Worm (Caenorhabditis elegans) whole organism, young adult: ENCODE data around the gene T06D8.9.

Source experiments
- B0019.2 ChIP-seq: fragments of 200-800 bp; sonication (Bioruptor generic); conservative IDR thresholded peaks from 2 replicates; pipeline ENCODE4 v1.3.6; 2022; ENCODE audit warnings: missing genetic modification reagents, missing genetic modification characterization, missing compliant biosample characterization
- B0336.3 ChIP-seq: fragments of 200-800 bp; sonication (Bioruptor generic); IDR thresholded peaks from 2 replicates; pipeline ENCODE4 v1.3.6; 2022; ENCODE audit warnings: missing genetic modification characterization, missing compliant biosample characterization
- C06A6.2 ChIP-seq: fragments of 200-800 bp; sonication (Bioruptor generic); conservative IDR thresholded peaks from 2 replicates; pipeline ENCODE4 v1.3.6; 2022; ENCODE audit warnings: missing genetic modification characterization, missing compliant biosample characterization
- D2030.7 ChIP-seq: fragments of 200-800 bp; sonication (Bioruptor generic); IDR thresholded peaks from 2 replicates; pipeline ENCODE4 v1.3.6; 2022; ENCODE audit warnings: missing genetic modification reagents, missing genetic modification characterization, missing compliant biosample characterization
- F23B12.7 ChIP-seq: sonication (generic microtip); optimal IDR thresholded peaks from 2 replicates; lab custom pipeline; 2017; ENCODE audit warnings: missing genetic modification characterization, mild to moderate bottlenecking, missing compliant biosample characterization, antibody characterized with exemption, moderate library complexity; ENCODE audit not compliant: insufficient read depth
- F57C9.4 ChIP-seq: sonication (generic microtip); optimal IDR thresholded peaks from 2 replicates; lab custom pipeline; 2017; ENCODE audit warnings: mild to moderate bottlenecking, missing genetic modification characterization, missing compliant biosample characterization
- K11D2.4 ChIP-seq: fragments of 200-800 bp; sonication (Bioruptor generic); IDR thresholded peaks from 2 replicates; pipeline ENCODE4 v1.3.6; 2022; ENCODE audit warnings: missing genetic modification reagents, missing genetic modification characterization, missing compliant biosample characterization
- Y95B8A.8 ChIP-seq: fragments of 200-800 bp; sonication (Bioruptor generic); IDR thresholded peaks from 2 replicates; pipeline ENCODE4 v1.3.6; 2022; ENCODE audit warnings: missing genetic modification reagents, missing genetic modification characterization, missing compliant biosample characterization
- ZK185.1 ChIP-seq: sonication (generic microtip); optimal IDR thresholded peaks from 2 replicates; lab custom pipeline; 2016; ENCODE audit warnings: mild to moderate bottlenecking, missing genetic modification characterization, missing compliant biosample characterization; ENCODE audit not compliant: poor library complexity, severe bottlenecking
- aptf-2 ChIP-seq: fragments of 200-800 bp; sonication (Bioruptor generic); conservative IDR thresholded peaks from 2 replicates; pipeline ENCODE4 v1.3.6; 2022; ENCODE audit warnings: missing genetic modification reagents, missing genetic modification characterization, missing compliant biosample characterization
- aptf-3 ChIP-seq: fragments of 200-800 bp; sonication (Bioruptor generic); IDR thresholded peaks from 2 replicates; pipeline ENCODE4 v1.3.6; 2022; ENCODE audit warnings: missing genetic modification characterization, missing compliant biosample characterization
- attf-3 ChIP-seq: fragments of 200-800 bp; sonication (Bioruptor generic); conservative IDR thresholded peaks from 2 replicates; pipeline ENCODE4 v1.3.6; 2022; ENCODE audit warnings: missing genetic modification reagents, missing genetic modification characterization, missing compliant biosample characterization
- cebp-2 ChIP-seq: fragments of 200-800 bp; sonication (Bioruptor generic); IDR thresholded peaks from 2 replicates; pipeline ENCODE4 v1.3.6; 2022; ENCODE audit warnings: missing genetic modification characterization, missing compliant biosample characterization
- ceh-100 ChIP-seq: fragments of 200-800 bp; sonication (Bioruptor generic); IDR thresholded peaks from 2 replicates; pipeline ENCODE4 v1.3.6; 2022; ENCODE audit warnings: missing genetic modification reagents, missing genetic modification characterization, missing compliant biosample characterization
- ceh-27 ChIP-seq: fragments of 200-800 bp; sonication (Bioruptor generic); optimal IDR thresholded peaks from 2 replicates; lab custom pipeline; 2018; ENCODE audit warnings: mild to moderate bottlenecking, missing genetic modification characterization, moderate library complexity, missing compliant biosample characterization
- ceh-40 ChIP-seq: fragments of 200-800 bp; sonication (Bioruptor generic); IDR thresholded peaks from 2 replicates; pipeline ENCODE4 v1.3.6; 2022; ENCODE audit warnings: missing genetic modification characterization, missing compliant biosample characterization
- ceh-58 ChIP-seq: fragments of 200-800 bp; sonication (Bioruptor generic); IDR thresholded peaks from 2 replicates; pipeline ENCODE4 v1.3.6; 2022; ENCODE audit warnings: missing genetic modification characterization, missing compliant biosample characterization
- die-1 ChIP-seq: sonication (generic microtip); optimal IDR thresholded peaks from 2 replicates; lab custom pipeline; 2016; ENCODE audit warnings: missing genotype, mild to moderate bottlenecking, missing genetic modification characterization, missing compliant biosample characterization
- dpff-1 ChIP-seq: sonication (generic microtip); optimal IDR thresholded peaks from 2 replicates; lab custom pipeline; 2017; ENCODE audit warnings: mild to moderate bottlenecking, missing genetic modification characterization, missing compliant biosample characterization
- dpl-1 ChIP-seq: fragments of 150-350 bp; optimal IDR thresholded peaks from 2 replicates; lab custom pipeline; 2014; ENCODE audit warnings: missing biosample characterization, missing genetic modification reagents, missing genetic modification characterization
- egrh-3 ChIP-seq: fragments of 200-800 bp; sonication (Bioruptor generic); IDR thresholded peaks from 2 replicates; pipeline ENCODE4 v1.3.6; 2022; ENCODE audit warnings: missing genetic modification reagents, missing genetic modification characterization, missing compliant biosample characterization
- ekl-4 ChIP-seq: fragments of 200-800 bp; sonication (Bioruptor generic); IDR thresholded peaks from 2 replicates; pipeline ENCODE4 v1.3.6; 2022; ENCODE audit warnings: missing genetic modification reagents, missing genetic modification characterization, missing compliant biosample characterization
- gei-17 ChIP-seq: fragments of 200-800 bp; sonication (Bioruptor generic); optimal IDR thresholded peaks from 2 replicates; lab custom pipeline; 2018; ENCODE audit warnings: mild to moderate bottlenecking, missing genetic modification characterization, missing compliant biosample characterization
- him-1 ChIP-seq: sonication (generic microtip); optimal IDR thresholded peaks from 2 replicates; lab custom pipeline; 2016; ENCODE audit warnings: missing genotype, missing genetic modification reagents, missing genetic modification characterization, missing compliant biosample characterization
- hlh-12 ChIP-seq: sonication (generic microtip); optimal IDR thresholded peaks from 2 replicates; lab custom pipeline; 2016; ENCODE audit warnings: missing genetic modification characterization, missing compliant biosample characterization
- hlh-26 ChIP-seq: fragments of 200-800 bp; sonication (Bioruptor generic); conservative IDR thresholded peaks from 2 replicates; pipeline ENCODE4 v1.3.6; 2022; ENCODE audit warnings: missing genetic modification reagents, missing genetic modification characterization, missing compliant biosample characterization
- hmg-20 ChIP-seq: fragments of 200-800 bp; sonication (Bioruptor generic); IDR thresholded peaks from 2 replicates; pipeline ENCODE4 v1.3.6; 2022; ENCODE audit warnings: missing genetic modification reagents, missing genetic modification characterization, missing compliant biosample characterization
- hsf-1 ChIP-seq: fragments of 200-800 bp; sonication (Bioruptor generic); IDR thresholded peaks from 2 replicates; pipeline ENCODE4 v1.3.6; 2022; ENCODE audit warnings: missing genetic modification reagents, missing genetic modification characterization, missing compliant biosample characterization
- lin-26 ChIP-seq: fragments of 200-800 bp; sonication (Bioruptor generic); IDR thresholded peaks from 2 replicates; pipeline ENCODE4 v1.3.6; 2022; ENCODE audit warnings: missing genetic modification reagents, missing genetic modification characterization, missing compliant biosample characterization
- lin-35 ChIP-seq, 3 experiments: fragments of 150-350 bp in 2 of 3; sonication (generic microtip) in 1 of 3; optimal IDR thresholded peaks; 2 replicates each; lab custom pipeline; 2014 to 2018; ENCODE audit warnings: missing biosample characterization in 3 of 3, missing genetic modification characterization in 3 of 3, missing genetic modification reagents in 3 of 3
- lin-54 ChIP-seq: fragments of 200-800 bp; sonication (Bioruptor generic); optimal IDR thresholded peaks from 2 replicates; lab custom pipeline; 2018; ENCODE audit warnings: mild to moderate bottlenecking, missing genetic modification characterization, missing compliant biosample characterization
- lir-1 ChIP-seq: fragments of 200-800 bp; sonication (Bioruptor generic); conservative IDR thresholded peaks from 2 replicates; pipeline ENCODE4 v1.3.6; 2022; ENCODE audit warnings: missing genetic modification reagents, missing genetic modification characterization, missing compliant biosample characterization
- lsl-1 ChIP-seq: fragments of 200-800 bp; sonication (Bioruptor generic); optimal IDR thresholded peaks from 2 replicates; lab custom pipeline; 2018; ENCODE audit warnings: mild to moderate bottlenecking, missing genetic modification characterization, moderate library complexity, missing compliant biosample characterization
- madf-3 ChIP-seq: fragments of 200-800 bp; sonication (Bioruptor generic); IDR thresholded peaks from 2 replicates; pipeline ENCODE4 v1.3.6; 2022; ENCODE audit warnings: missing genetic modification reagents, missing genetic modification characterization, missing compliant biosample characterization
- mcd-1 ChIP-seq: fragments of 200-800 bp; sonication (Bioruptor generic); IDR thresholded peaks from 2 replicates; pipeline ENCODE4 v1.3.6; 2022; ENCODE audit warnings: missing genetic modification reagents, missing genetic modification characterization, missing compliant biosample characterization
- nfya-1 ChIP-seq: sonication (generic microtip); optimal IDR thresholded peaks from 2 replicates; lab custom pipeline; 2017; ENCODE audit warnings: antibody characterized with exemption, missing compliant biosample characterization, missing genetic modification characterization, borderline replicate concordance; ENCODE audit not compliant: insufficient read depth
- nfyb-1 ChIP-seq: fragments of 200-800 bp; sonication (Bioruptor generic); IDR thresholded peaks from 2 replicates; pipeline ENCODE4 v1.3.6; 2022; ENCODE audit warnings: missing genetic modification reagents, missing genetic modification characterization, missing compliant biosample characterization
- nhr-27 ChIP-seq: fragments of 200-800 bp; sonication (Bioruptor generic); optimal IDR thresholded peaks from 2 replicates; lab custom pipeline; 2018; ENCODE audit warnings: mild to moderate bottlenecking, missing genetic modification characterization, moderate library complexity, missing compliant biosample characterization
- pha-4 ChIP-seq: fragments of 150-350 bp; sonication (generic microtip); optimal IDR thresholded peaks from 2 replicates; lab custom pipeline; 2014; ENCODE audit warnings: missing biosample characterization, missing genetic modification reagents, missing genetic modification characterization
- rcor-1 ChIP-seq: fragments of 200-800 bp; sonication (Bioruptor generic); IDR thresholded peaks from 2 replicates; pipeline ENCODE4 v1.3.6; 2022; ENCODE audit warnings: missing genetic modification reagents, missing genetic modification characterization, missing compliant biosample characterization
- repo-1 ChIP-seq: sonication (generic microtip); optimal IDR thresholded peaks from 2 replicates; lab custom pipeline; 2017; ENCODE audit warnings: mild to moderate bottlenecking, missing genetic modification characterization, missing compliant biosample characterization
- tbx-9 ChIP-seq: sonication (generic microtip); optimal IDR thresholded peaks from 2 replicates; lab custom pipeline; 2016; ENCODE audit warnings: borderline replicate concordance, missing genetic modification characterization, inconsistent platforms, missing compliant biosample characterization
- zfh-2 ChIP-seq: fragments of 200-800 bp; sonication (Bioruptor generic); conservative IDR thresholded peaks from 2 replicates; pipeline ENCODE4 v1.3.6; 2022; ENCODE audit warnings: missing genetic modification reagents, missing genetic modification characterization, missing compliant biosample characterization
- zim-3 ChIP-seq: sonication (generic microtip); optimal IDR thresholded peaks from 2 replicates; lab custom pipeline; 2017; ENCODE audit warnings: mild to moderate bottlenecking, missing genetic modification characterization, moderate library complexity, missing compliant biosample characterization
- ztf-18 ChIP-seq: sonication (generic microtip); optimal IDR thresholded peaks from 2 replicates; lab custom pipeline; 2016; ENCODE audit warnings: missing genotype, mild to moderate bottlenecking, missing genetic modification characterization, missing compliant biosample characterization
- ztf-28 ChIP-seq: fragments of 200-800 bp; sonication (Bioruptor generic); IDR thresholded peaks from 2 replicates; pipeline ENCODE4 v1.3.6; 2022; ENCODE audit warnings: missing genetic modification reagents, missing genetic modification characterization, missing compliant biosample characterization

The T06D8.9 gene

DNA sequence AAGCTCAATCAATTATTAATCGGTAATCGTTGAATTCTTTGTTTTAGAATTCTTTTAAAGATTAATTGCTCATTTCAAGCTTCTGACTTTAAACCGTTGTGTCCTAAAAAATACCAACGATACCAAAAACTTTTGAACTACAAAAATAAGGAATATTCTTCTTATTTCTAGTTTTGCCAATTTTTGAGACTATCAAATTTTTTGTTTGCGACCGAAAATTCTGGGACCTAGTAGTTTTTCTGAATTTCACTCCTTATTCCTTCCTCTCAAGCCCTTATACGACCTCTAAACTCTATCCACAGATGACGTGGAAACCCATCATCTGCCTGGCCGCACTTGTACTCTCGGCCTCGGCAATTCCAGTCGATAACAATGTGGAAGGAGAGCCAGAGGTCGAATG, 29.4 kb downstream of the T06D8.9 start, which contains the start of gene cut-1:
cut-1 (plus strand) TSS at position 301 of the 400 bp plus-strand sequence.
- TF ChIP-seq F23B12.7 (tag; lab: Kevin White, UChicago): no peak
- no peak for TF ChIP-seq lir-1 (GFP tag; lab: Robert Waterston, UW)
- no peak for TF ChIP-seq ceh-100 (GFP tag; lab: Robert Waterston, UW)
- TF ChIP-seq lin-26 (GFP tag; lab: Robert Waterston, UW): no peak
- no peak for TF ChIP-seq Y95B8A.8
- TF ChIP-seq ceh-40 (GFP tag; lab: Robert Waterston, UW): no peak
- TF ChIP-seq pha-4 (tag; lab: Kevin White, UChicago): no peak
- TF ChIP-seq die-1: no peak
- no peak for TF ChIP-seq ztf-28
- no peak for TF ChIP-seq gei-17 (GFP tag; lab: Kevin White, UChicago)
- TF ChIP-seq hlh-12 (tag; lab: Kevin White, UChicago): no peak
- no peak for TF ChIP-seq aptf-2 (GFP tag; lab: Robert Waterston, UW)
- TF ChIP-seq C06A6.2: no peak
- no peak for TF ChIP-seq ztf-18 (tag; lab: Kevin White, UChicago)
- TF ChIP-seq ekl-4 (GFP tag; lab: Robert Waterston, UW): no peak
- no peak for TF ChIP-seq lin-54
- TF ChIP-seq, all 124 proteins: peak for 0

DNA sequence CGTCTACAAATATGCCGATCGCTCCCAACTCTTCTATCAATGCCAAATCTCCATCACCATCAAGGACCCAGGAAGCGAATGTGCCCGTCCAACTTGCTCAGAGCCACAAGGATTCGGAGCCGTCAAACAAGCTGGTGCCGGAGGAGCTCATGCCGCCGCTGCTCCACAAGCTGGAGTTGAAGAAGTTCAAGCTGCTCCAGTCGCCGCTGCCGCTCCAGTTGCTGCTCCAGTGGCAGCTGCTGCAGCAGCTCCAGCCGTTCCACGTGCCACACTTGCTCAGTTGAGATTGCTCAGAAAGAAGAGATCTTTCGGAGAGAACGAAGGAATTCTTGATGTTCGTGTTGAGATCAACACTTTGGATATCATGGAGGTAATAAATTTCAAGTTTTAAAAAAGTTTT, 31.4 kb downstream of the T06D8.9 start:
- TF ChIP-seq B0019.2: no peak
- TF ChIP-seq nfya-1 (tag; lab: Kevin White, UChicago): no peak
- TF ChIP-seq egrh-3: peak; percentile 83
- peak; percentile 85 for TF ChIP-seq zfh-2 (GFP tag; lab: Robert Waterston, UW)
- TF ChIP-seq B0336.3 (GFP tag; lab: Robert Waterston, UW): no peak
- no peak for TF ChIP-seq ceh-58
- no peak for TF ChIP-seq hmg-20 (GFP tag; lab: Robert Waterston, UW)
- no peak for TF ChIP-seq D2030.7 (GFP tag; lab: Robert Waterston, UW)
- TF ChIP-seq zim-3: no peak
- TF ChIP-seq hsf-1 (GFP tag; lab: Robert Waterston, UW): no peak
- no peak for TF ChIP-seq hlh-26 (GFP tag; lab: Robert Waterston, UW)
- TF ChIP-seq lir-1 (GFP tag; lab: Robert Waterston, UW): no peak
- TF ChIP-seq lsl-1 (GFP tag; lab: Kevin White, UChicago): no peak
- no peak for TF ChIP-seq F57C9.4 (tag; lab: Kevin White, UChicago)
- no peak for TF ChIP-seq rcor-1 (GFP tag; lab: Robert Waterston, UW)
- no peak for TF ChIP-seq madf-3
- no peak for TF ChIP-seq tbx-9

DNA sequence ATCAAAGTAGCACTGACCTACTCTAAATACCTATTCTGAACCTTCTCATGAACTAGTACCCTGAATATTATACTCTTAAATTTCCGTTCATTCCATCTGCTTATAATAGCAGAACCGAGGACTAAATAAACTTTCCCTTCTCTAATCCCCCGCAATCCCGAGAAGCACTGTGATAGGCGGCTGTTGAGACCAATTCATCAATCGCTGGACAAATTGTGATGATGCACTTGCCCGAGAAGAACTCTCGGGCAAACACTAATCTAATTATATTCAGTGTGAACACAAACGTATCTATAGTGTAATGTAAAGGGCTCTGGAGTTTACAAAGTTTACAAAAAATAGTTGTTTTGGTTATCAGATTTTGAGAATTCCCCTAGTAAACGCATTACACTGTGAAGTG, 35.5 kb downstream of the T06D8.9 start:
- TF ChIP-seq ZK185.1 (tag; lab: Kevin White, UChicago) (no peak), K11D2.4 (GFP tag; lab: Robert Waterston, UW) (no peak), C06A6.2 (no peak), ekl-4 (GFP tag; lab: Robert Waterston, UW) (no peak)
- TF ChIP-seq, all 124 proteins: peak for 0

DNA sequence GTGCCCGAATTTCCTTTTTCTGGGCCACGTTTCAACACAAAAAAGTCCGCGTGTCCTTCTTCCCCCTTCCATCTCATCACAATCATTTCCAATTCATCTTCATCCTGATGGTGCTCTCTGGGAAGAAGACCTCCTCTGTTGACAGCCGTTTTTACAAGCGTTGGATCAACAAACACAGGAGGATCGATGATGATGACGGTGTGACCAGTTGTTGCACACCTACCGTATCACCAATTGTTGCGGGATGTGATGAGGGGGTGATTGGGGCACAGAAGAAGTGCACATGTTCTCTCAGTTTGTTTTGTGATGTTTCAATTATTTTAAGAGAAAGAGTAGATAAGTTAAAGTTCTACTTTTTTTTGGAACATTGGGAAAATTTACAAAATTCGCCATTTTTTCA, 36.1 kb downstream of the T06D8.9 start:
- TF ChIP-seq attf-3 (GFP tag; lab: Robert Waterston, UW) (no peak), aptf-3 (GFP tag; lab: Robert Waterston, UW) (no peak), him-1 (tag; lab: Kevin White, UChicago) (no peak), dpff-1 (no peak), repo-1 (tag; lab: Kevin White, UChicago) (no peak), lin-35 (GFP tag; optimal IDR thresholded peaks at IDR 0.05; lab: Kevin White, UChicago) (no peak), cebp-2 (no peak), mcd-1 (GFP tag; lab: Robert Waterston, UW) (no peak), nfyb-1 (GFP tag; lab: Robert Waterston, UW) (no peak), dpl-1 (GFP tag; lab: Kevin White, UChicago) (no peak), nhr-27 (tag; lab: Kevin White, UChicago) (no peak), ceh-27 (GFP tag; lab: Kevin White, UChicago) (no peak), die-1 (no peak)
